Fruit fly (Drosophila melanogaster) whole organism, embryonic: Measurements from ENCODE around the gene CG4597.

Experiments used
- CG10321 ChIP-seq: fragments of 200-800 bp; sonication (Bioruptor generic); IDR thresholded peaks from 2 replicates; pipeline ENCODE4 v1.3.6; 2022; ENCODE audit warnings: missing biosample characterization, missing genetic modification characterization
- CG11696 ChIP-seq: fragments of 200-800 bp; sonication (Bioruptor generic); IDR thresholded peaks from 2 replicates; pipeline ENCODE4 v1.3.6; 2022; ENCODE audit warnings: missing biosample characterization, missing genetic modification characterization
- CG12104 ChIP-seq: fragments of 200-800 bp; sonication (Bioruptor generic); optimal IDR thresholded peaks from 3 replicates; lab custom pipeline; 2016; ENCODE audit warnings: missing biosample characterization, missing genetic modification characterization
- CG14965 ChIP-seq: fragments of 200-800 bp; sonication (Bioruptor generic); optimal IDR thresholded peaks from 2 replicates; lab custom pipeline; 2016; ENCODE audit warnings: missing biosample characterization, missing genetic modification characterization, borderline replicate concordance
- CG15479 ChIP-seq: fragments of 200-800 bp; sonication (Bioruptor generic); optimal IDR thresholded peaks from 3 replicates; lab custom pipeline; 2019; ENCODE audit warnings: missing biosample characterization, mild to moderate bottlenecking, missing genetic modification characterization, moderate library complexity
- CG2678 ChIP-seq: fragments of 200-800 bp; sonication (Bioruptor generic); optimal IDR thresholded peaks from 3 replicates; lab custom pipeline; 2019; ENCODE audit warnings: missing biosample characterization, mild to moderate bottlenecking, missing genetic modification characterization, moderate library complexity
- CG32532 ChIP-seq: fragments of 200-800 bp; sonication (Bioruptor generic); IDR thresholded peaks from 2 replicates; pipeline ENCODE4 v1.3.6; 2022; ENCODE audit warnings: missing biosample characterization, missing genetic modification characterization
- CG3407 ChIP-seq: fragments of 200-800 bp; sonication (Bioruptor generic); optimal IDR thresholded peaks from 2 replicates; lab custom pipeline; 2018; ENCODE audit warnings: missing biosample characterization, mild to moderate bottlenecking, missing genetic modification characterization
- CG34376 ChIP-seq: fragments of 200-800 bp; sonication (Bioruptor generic); optimal IDR thresholded peaks from 2 replicates; lab custom pipeline; 2018; ENCODE audit warnings: missing biosample characterization, mild to moderate bottlenecking, missing genetic modification characterization
- CG8765 ChIP-seq: fragments of 200-800 bp; sonication (Bioruptor generic); IDR thresholded peaks from 2 replicates; pipeline ENCODE4 v1.3.6; 2022; ENCODE audit warnings: missing biosample characterization, missing genetic modification characterization
- D19B ChIP-seq: fragments of 200-800 bp; sonication (Bioruptor generic); optimal IDR thresholded peaks from 2 replicates; lab custom pipeline; 2017; ENCODE audit warnings: missing biosample characterization, mild to moderate bottlenecking, missing genetic modification characterization
- Drgx ChIP-seq: fragments of 200-800 bp; sonication (Bioruptor generic); IDR thresholded peaks from 2 replicates; pipeline ENCODE4 v1.3.6; 2022; ENCODE audit warnings: missing biosample characterization, missing genetic modification characterization
- Ets65A ChIP-seq: fragments of 200-800 bp; sonication (Bioruptor generic); peaks from one replicate; lab custom pipeline; 2016; ENCODE audit warnings: missing biosample characterization, missing genetic modification characterization
- Hey ChIP-seq: fragments of 200-800 bp; sonication (Bioruptor generic); optimal IDR thresholded peaks from 3 replicates; lab custom pipeline; 2018; ENCODE audit warnings: missing biosample characterization, mild to moderate bottlenecking, missing genetic modification characterization
- HmgD ChIP-seq: fragments of 200-800 bp; sonication (Bioruptor generic); optimal IDR thresholded peaks from 3 replicates; lab custom pipeline; 2016; ENCODE audit warnings: missing biosample characterization, missing genetic modification characterization
- Max ChIP-seq: fragments of 200-800 bp; sonication (Bioruptor generic); optimal IDR thresholded peaks from 2 replicates; lab custom pipeline; 2016; ENCODE audit warnings: missing biosample characterization, mild to moderate bottlenecking, missing genetic modification characterization
- Med ChIP-seq: fragments of 200-800 bp; sonication (Bioruptor generic); peaks from one replicate; lab custom pipeline; 2016; ENCODE audit warnings: missing biosample characterization, missing genetic modification characterization, mild to moderate bottlenecking, inconsistent platforms, moderate library complexity
- Nf-YC ChIP-seq: fragments of 200-800 bp; optimal IDR thresholded peaks from 3 replicates; lab custom pipeline; 2019; ENCODE audit warnings: missing biosample characterization, mild to moderate bottlenecking, missing genetic modification characterization, moderate library complexity
- Pdp1 ChIP-seq, 2 experiments: fragments of 200-800 bp; sonication (Bioruptor generic); optimal IDR thresholded peaks; 3 replicates each; lab custom pipeline; 2016; ENCODE audit warnings: missing biosample characterization in 2 of 2, missing genetic modification characterization in 2 of 2, mild to moderate bottlenecking in 1 of 2, moderate library complexity in 1 of 2
- Side ChIP-seq: fragments of 200-800 bp; sonication (Bioruptor generic); optimal IDR thresholded peaks from 2 replicates; lab custom pipeline; 2016; ENCODE audit warnings: missing biosample characterization, missing genetic modification characterization
- Ssrp ChIP-seq: fragments of 200-800 bp; sonication (Bioruptor generic); optimal IDR thresholded peaks from 2 replicates; lab custom pipeline; 2018; ENCODE audit warnings: missing biosample characterization, mild to moderate bottlenecking, missing genetic modification characterization, moderate library complexity
- cg ChIP-seq: fragments of 200-800 bp; sonication (Bioruptor generic); optimal IDR thresholded peaks from 3 replicates; lab custom pipeline; 2019; ENCODE audit warnings: missing biosample characterization, mild to moderate bottlenecking, missing genetic modification characterization, moderate library complexity
- chinmo ChIP-seq: fragments of 200-800 bp; sonication (Bioruptor generic); IDR thresholded peaks from 4 replicates; pipeline ENCODE4 v1.3.6; 2022; ENCODE audit warnings: missing biosample characterization, missing genetic modification characterization; ENCODE audit not compliant: partially characterized antibody
- ci ChIP-seq: fragments of 200-800 bp; sonication (Bioruptor generic); IDR thresholded peaks from 3 replicates; pipeline ENCODE4 v1.3.6; 2022; ENCODE audit warnings: missing biosample characterization, missing genetic modification characterization
- crc ChIP-seq: fragments of 200-800 bp; sonication (Bioruptor generic); optimal IDR thresholded peaks from 2 replicates; lab custom pipeline; 2016; ENCODE audit warnings: missing biosample characterization, missing genetic modification characterization
- cwo ChIP-seq: fragments of 200-800 bp; sonication (Bioruptor generic); optimal IDR thresholded peaks from 3 replicates; lab custom pipeline; 2017; ENCODE audit warnings: missing biosample characterization, missing genetic modification characterization, mild to moderate bottlenecking, moderate library complexity, missing genetic modification reagents
- dati ChIP-seq: fragments of 200-800 bp; sonication (Bioruptor generic); IDR thresholded peaks from 2 replicates; pipeline ENCODE4 v1.3.6; 2022; ENCODE audit warnings: missing biosample characterization, missing genetic modification characterization
- dmrt99B ChIP-seq: fragments of 200-800 bp; sonication (Bioruptor generic); optimal IDR thresholded peaks from 2 replicates; lab custom pipeline; 2018; ENCODE audit warnings: missing biosample characterization, mild to moderate bottlenecking, missing genetic modification characterization, moderate library complexity
- dysf ChIP-seq: fragments of 200-800 bp; sonication (Bioruptor generic); IDR thresholded peaks from 3 replicates; pipeline ENCODE4 v1.3.6; 2022; ENCODE audit warnings: missing biosample characterization, missing genetic modification characterization
- eve ChIP-seq, 2 experiments: fragments of >200 bp; optimal IDR thresholded peaks; 2 replicates each; lab custom pipeline; 2017; ENCODE audit warnings: missing biosample characterization in 2 of 2, missing genetic modification characterization in 2 of 2
- exex ChIP-seq: fragments of 200-800 bp; sonication (Bioruptor generic); optimal IDR thresholded peaks from 4 replicates; lab custom pipeline; 2018; ENCODE audit warnings: missing biosample characterization, mild to moderate bottlenecking, missing genetic modification characterization, moderate library complexity
- fd64A ChIP-seq: fragments of 200-800 bp; sonication (Bioruptor generic); optimal IDR thresholded peaks from 3 replicates; lab custom pipeline; 2018; ENCODE audit warnings: missing biosample characterization, mild to moderate bottlenecking, missing genetic modification characterization
- ftz-f1 ChIP-seq: fragments of 200-800 bp; sonication (Bioruptor generic); optimal IDR thresholded peaks from 2 replicates; lab custom pipeline; 2016; ENCODE audit warnings: missing biosample characterization, missing genetic modification characterization
- gcm ChIP-seq: fragments of 200-800 bp; sonication (Bioruptor generic); optimal IDR thresholded peaks from 2 replicates; lab custom pipeline; 2019; ENCODE audit warnings: missing biosample characterization, mild to moderate bottlenecking, missing genetic modification characterization, moderate library complexity
- grn ChIP-seq: fragments of 200-800 bp; sonication (Bioruptor generic); optimal IDR thresholded peaks from 3 replicates; lab custom pipeline; 2017; ENCODE audit warnings: missing biosample characterization, missing genetic modification characterization
- ham ChIP-seq: fragments of 200-800 bp; sonication (Bioruptor generic); IDR thresholded peaks from 2 replicates; pipeline ENCODE4 v1.3.6; 2022; ENCODE audit warnings: missing biosample characterization, missing genetic modification characterization
- jing ChIP-seq: fragments of 200-800 bp; sonication (Bioruptor generic); optimal IDR thresholded peaks from 2 replicates; lab custom pipeline; 2018; ENCODE audit warnings: missing biosample characterization, mild to moderate bottlenecking, missing genetic modification characterization
- jumu ChIP-seq: fragments of 200-800 bp; sonication (Bioruptor generic); optimal IDR thresholded peaks from 3 replicates; lab custom pipeline; 2016; ENCODE audit warnings: missing biosample characterization, missing genetic modification characterization
- kay ChIP-seq: fragments of 200-800 bp; sonication (Bioruptor generic); optimal IDR thresholded peaks from 2 replicates; lab custom pipeline; 2016; ENCODE audit warnings: missing biosample characterization, missing genetic modification characterization
- lab ChIP-seq: fragments of 200-800 bp; sonication (Bioruptor generic); optimal IDR thresholded peaks from 3 replicates; lab custom pipeline; 2017; ENCODE audit warnings: missing biosample characterization, missing genetic modification characterization, mild to moderate bottlenecking, moderate library complexity, missing genetic modification reagents
- otp ChIP-seq: fragments of 200-800 bp; sonication (Bioruptor generic); IDR thresholded peaks from 3 replicates; pipeline ENCODE4, ENCODE4 v1.3.6; 2022; ENCODE audit warnings: missing biosample characterization, missing genetic modification characterization
- pb ChIP-seq: fragments of 200-800 bp; sonication (Bioruptor generic); optimal IDR thresholded peaks from 3 replicates; lab custom pipeline; 2016; ENCODE audit warnings: missing biosample characterization, missing genetic modification characterization
- peb ChIP-seq: fragments of 200-800 bp; sonication (Bioruptor generic); IDR thresholded peaks from 2 replicates; pipeline ENCODE4 v1.3.6; 2022; ENCODE audit warnings: missing biosample characterization, missing genetic modification characterization
- pros ChIP-seq: fragments of 200-800 bp; sonication (Bioruptor generic); optimal IDR thresholded peaks from 3 replicates; lab custom pipeline; 2019; ENCODE audit warnings: missing biosample characterization, mild to moderate bottlenecking, missing genetic modification characterization, moderate library complexity
- slp2 ChIP-seq: fragments of 200-800 bp; sonication (Bioruptor generic); optimal IDR thresholded peaks from 2 replicates; lab custom pipeline; 2016; ENCODE audit warnings: missing biosample characterization, missing genetic modification characterization
- sug ChIP-seq: fragments of 200-800 bp; optimal IDR thresholded peaks from 2 replicates; lab custom pipeline; 2019; ENCODE audit warnings: missing biosample characterization, mild to moderate bottlenecking, missing genetic modification characterization, moderate library complexity
- ttk ChIP-seq: fragments of 200-800 bp; sonication (Bioruptor generic); IDR thresholded peaks from 2 replicates; pipeline ENCODE4 v2.1.2; 2022; ENCODE audit warnings: missing biosample characterization, missing genetic modification characterization
- twi ChIP-seq: fragments of 200-800 bp; optimal IDR thresholded peaks from 2 replicates; lab custom pipeline; 2019; ENCODE audit warnings: missing biosample characterization, mild to moderate bottlenecking, missing genetic modification characterization, moderate library complexity
- vfl ChIP-seq: fragments of 200-800 bp; sonication (Bioruptor generic); optimal IDR thresholded peaks from 2 replicates; lab custom pipeline; 2016; ENCODE audit warnings: missing biosample characterization, missing genetic modification characterization
- wor ChIP-seq: fragments of 200-800 bp; sonication (Bioruptor generic); IDR thresholded peaks from 2 replicates; pipeline ENCODE4 v1.3.6; 2022; ENCODE audit warnings: missing biosample characterization, missing genetic modification characterization

CG4597 gene

DNA sequence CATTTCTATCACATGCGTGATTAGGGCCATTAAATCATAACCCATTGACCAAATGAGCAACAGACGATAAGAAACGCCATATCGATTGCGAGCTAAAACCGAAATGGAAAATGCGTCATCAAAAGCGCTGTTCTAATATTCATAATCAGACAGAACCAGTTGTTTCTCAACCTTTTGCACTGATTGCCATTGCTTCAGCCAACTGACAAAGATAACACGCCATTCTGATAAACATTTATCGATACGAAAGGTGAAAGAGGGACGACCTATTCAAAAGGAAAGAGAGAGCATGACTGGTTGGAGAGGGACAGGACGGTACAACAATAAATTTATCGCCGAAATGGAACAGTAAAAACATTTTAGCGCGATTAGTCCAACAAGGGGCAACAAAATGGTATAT, 47.5 kb downstream of the CG4597 start (continued):
- TF ChIP-seq grn (GFP tag; lab: Kevin White, UChicago) (peak; percentile 62), CG8765 (GFP tag; lab: Robert Waterston, UW) (no peak), CG34376 (GFP tag; lab: Kevin White, UChicago) (peak; percentile 34), fd64A (GFP tag; lab: Kevin White, UChicago) (no peak), exex (tag; lab: Kevin White, UChicago) (peak; percentile 88), CG15479 (GFP tag; lab: Kevin White, UChicago) (peak; percentile 68), crc (no peak), jing (GFP tag; lab: Kevin White, UChicago) (no peak), sug (peak; percentile 63), dmrt99B (no peak), Pdp1 (GFP tag; optimal IDR thresholded peaks at IDR 0.05; lab: Kevin White, UChicago) (peak in 1 of 2 experiments; percentile 13), lab (peak; percentile 59), Side (GFP tag; lab: Kevin White, UChicago) (no peak), Max (GFP tag; lab: Kevin White, UChicago) (no peak), ci (GFP tag; lab: Robert Waterston, UW) (no peak), Ssrp (tag; lab: Kevin White, UChicago) (no peak)

dm6 chr3L:5178903-5179302, 49.6 kb downstream of the CG4597 start:
- TF ChIP-seq CG2678 (tag; lab: Kevin White, UChicago) = no peak
- TF ChIP-seq dysf (GFP tag; lab: Robert Waterston, UW) = no peak
- no peak for TF ChIP-seq eve (GFP tag; optimal IDR thresholded peaks at IDR 0.05; lab: Kevin White, UChicago)
- no peak for TF ChIP-seq twi (tag; lab: Kevin White, UChicago)
- no peak for TF ChIP-seq CG11696 (GFP tag; lab: Robert Waterston, UW)
- peak; percentile 21 for TF ChIP-seq Ets65A (GFP tag; lab: Kevin White, UChicago)
- TF ChIP-seq peb = no peak
- TF ChIP-seq CG3407 = no peak
- TF ChIP-seq ci (GFP tag; lab: Robert Waterston, UW) = no peak
- no peak for TF ChIP-seq kay (GFP tag; lab: Kevin White, UChicago)
- TF ChIP-seq ttk (GFP tag; lab: Robert Waterston, UW) = 0 out of 2 replicates have a peak, but pooled peaks have one; percentile 14
- TF ChIP-seq jumu = no peak
- TF ChIP-seq wor (GFP tag; lab: Robert Waterston, UW) = no peak
- TF ChIP-seq vfl = no peak
- no peak for TF ChIP-seq slp2 (GFP tag; lab: Kevin White, UChicago)
- TF ChIP-seq ftz-f1 (GFP tag; lab: Kevin White, UChicago) = no peak
- peak; percentile 72 for TF ChIP-seq Med (GFP tag; lab: Kevin White, UChicago)
- no peak for TF ChIP-seq HmgD (GFP tag; lab: Kevin White, UChicago)
- TF ChIP-seq gcm (GFP tag; lab: Kevin White, UChicago) = peak; percentile 28
- TF ChIP-seq dati (GFP tag; lab: Robert Waterston, UW) = no peak
- peak; percentile 76 for TF ChIP-seq Hey (tag; lab: Kevin White, UChicago)
- no peak for TF ChIP-seq CG14965 (GFP tag; lab: Kevin White, UChicago)
- 0 out of 2 replicates have a peak, but pooled peaks have one; percentile 5 for TF ChIP-seq CG10321 (GFP tag; lab: Robert Waterston, UW)
- no peak for TF ChIP-seq D19B
- TF ChIP-seq cwo (GFP tag; lab: Kevin White, UChicago) = peak; percentile 16
- 0 out of 2 replicates have a peak, but pooled peaks have one; percentile 35 for TF ChIP-seq CG32532 (GFP tag; lab: Robert Waterston, UW)
- no peak for TF ChIP-seq pb
- TF ChIP-seq ham = no peak
- no peak for TF ChIP-seq CG12104 (GFP tag; lab: Kevin White, UChicago)
- TF ChIP-seq chinmo (GFP tag; lab: Robert Waterston, UW) = 0 out of 4 replicates have a peak, but pooled peaks have one; percentile 23
- TF ChIP-seq pros = peak; percentile 4
- no peak for TF ChIP-seq Drgx (GFP tag; lab: Robert Waterston, UW)
- peak; percentile 5 for TF ChIP-seq Nf-YC (tag; lab: Kevin White, UChicago)
- TF ChIP-seq fd64A (GFP tag; lab: Kevin White, UChicago) = no peak
- TF ChIP-seq cg (GFP tag; lab: Kevin White, UChicago) = peak; percentile 32
- no peak for TF ChIP-seq otp (GFP tag; lab: Robert Waterston, UW)
- TF ChIP-seq, all 482 proteins: peak for 12
